Worm (Caenorhabditis elegans) whole organism, late embryonic: ENCODE data around the gene Y46E12A.2.

Experiments
- C08G9.2 ChIP-seq: sonication (generic microtip); optimal IDR thresholded peaks from 2 replicates; lab custom pipeline; 2016; ENCODE audit warnings: mild to moderate bottlenecking, missing genetic modification characterization, moderate library complexity, missing compliant biosample characterization
- ama-1 ChIP-seq: fragments of 150-350 bp; optimal IDR thresholded peaks from 2 replicates; lab custom pipeline; 2014
- ceh-18 ChIP-seq: sonication (generic microtip); optimal IDR thresholded peaks from 2 replicates; lab custom pipeline; 2016; ENCODE audit warnings: missing genetic modification characterization, missing compliant biosample characterization
- dmd-4 ChIP-seq: sonication (generic microtip); optimal IDR thresholded peaks from 2 replicates; lab custom pipeline; 2016; ENCODE audit warnings: borderline replicate concordance, missing genetic modification characterization, missing compliant biosample characterization
- pat-9 ChIP-seq: fragments of 200-800 bp; sonication (Bioruptor generic); optimal IDR thresholded peaks from 2 replicates; lab custom pipeline; 2018; ENCODE audit warnings: mild to moderate bottlenecking, missing genetic modification characterization, moderate library complexity, missing compliant biosample characterization
- pha-4 ChIP-seq: fragments of 150-350 bp; optimal IDR thresholded peaks from 2 replicates; lab custom pipeline; 2018; ENCODE audit warnings: missing biosample characterization, missing genetic modification reagents, missing genetic modification characterization
- pqm-1 ChIP-seq: sonication (generic microtip); optimal IDR thresholded peaks from 2 replicates; lab custom pipeline; 2016; ENCODE audit warnings: missing genetic modification characterization, missing compliant biosample characterization

DNA sequence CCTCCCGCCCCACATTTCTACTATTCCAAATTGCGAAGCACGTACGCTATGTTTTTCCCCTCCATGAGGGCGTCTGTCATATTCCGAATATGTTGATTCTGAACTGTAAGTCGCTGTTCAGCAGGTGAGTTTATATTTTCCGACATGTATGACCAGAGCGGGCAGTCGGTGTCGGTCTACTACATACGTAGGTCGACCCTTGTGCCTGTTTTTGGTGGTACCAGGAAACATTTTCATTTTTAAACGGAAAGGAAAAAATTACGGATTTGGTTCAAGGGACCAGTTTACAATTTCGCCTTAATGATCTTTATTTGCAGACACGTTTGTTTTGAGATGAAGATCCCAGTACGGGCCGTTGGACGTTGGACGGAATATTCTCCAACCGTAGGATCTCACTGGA lies at the start of gene Y46E12A.2:
- TF ChIP-seq pqm-1 (tag; lab: Kevin White, UChicago) (no peak), ama-1 (lab: Kevin White, UChicago) (no peak), dmd-4 (no peak), C08G9.2 (tag; lab: Kevin White, UChicago) (no peak), pat-9 (tag; lab: Kevin White, UChicago) (no peak), pha-4 (tag; lab: Kevin White, UChicago) (no peak), ceh-18 (no peak)
